Fruit fly (Drosophila melanogaster) whole organism, prepupa: Measurements from ENCODE around the gene CG17477.

Experiments used
- Blimp-1 ChIP-seq: fragments of 200-800 bp; sonication (Bioruptor generic); optimal IDR thresholded peaks from 3 replicates; lab custom pipeline; 2017; ENCODE audit warnings: missing biosample characterization, missing genetic modification characterization, mild to moderate bottlenecking, moderate library complexity, missing genetic modification reagents
- CG10669 ChIP-seq: fragments of 200-800 bp; sonication (Bioruptor generic); optimal IDR thresholded peaks from 3 replicates; lab custom pipeline; 2018; ENCODE audit warnings: missing biosample characterization, mild to moderate bottlenecking, missing genetic modification characterization, moderate library complexity
- CG11762 ChIP-seq: fragments of 200-800 bp; sonication (Bioruptor generic); optimal IDR thresholded peaks from 3 replicates; lab custom pipeline; 2016; ENCODE audit warnings: missing biosample characterization, missing genetic modification characterization; ENCODE audit not compliant: insufficient read depth
- CG15336 ChIP-seq: fragments of 200-800 bp; sonication (Bioruptor generic); IDR thresholded peaks from 2 replicates; pipeline ENCODE4 v1.3.6; 2022; ENCODE audit warnings: missing biosample characterization, missing genetic modification characterization
- CG1621 ChIP-seq: fragments of 200-800 bp; sonication (Bioruptor generic); optimal IDR thresholded peaks from 3 replicates; lab custom pipeline; 2018; ENCODE audit warnings: missing biosample characterization, mild to moderate bottlenecking, missing genetic modification characterization
- CG16779 ChIP-seq: fragments of 200-800 bp; sonication (Bioruptor generic); optimal IDR thresholded peaks from 3 replicates; lab custom pipeline; 2017; ENCODE audit warnings: missing biosample characterization, mild to moderate bottlenecking, missing genetic modification characterization
- CG3032 ChIP-seq: fragments of 200-800 bp; optimal IDR thresholded peaks from 2 replicates; lab custom pipeline; 2019; ENCODE audit warnings: missing biosample characterization, mild to moderate bottlenecking, missing genetic modification characterization, moderate library complexity
- CG31627 ChIP-seq: fragments of 200-800 bp; sonication (Bioruptor generic); optimal IDR thresholded peaks from 3 replicates; lab custom pipeline; 2016; ENCODE audit warnings: missing biosample characterization, missing genetic modification characterization
- CG34406 ChIP-seq: fragments of 200-800 bp; sonication (Bioruptor generic); optimal IDR thresholded peaks from 3 replicates; lab custom pipeline; 2016; ENCODE audit warnings: missing biosample characterization, missing genetic modification characterization
- CG6163 ChIP-seq: fragments of 200-800 bp; sonication (Bioruptor generic); IDR thresholded peaks from 3 replicates; pipeline ENCODE4 v1.3.6; 2022; ENCODE audit warnings: missing biosample characterization, missing genetic modification characterization
- CG6276 ChIP-seq: fragments of 200-800 bp; sonication (Bioruptor generic); optimal IDR thresholded peaks from 2 replicates; lab custom pipeline; 2017; ENCODE audit warnings: missing biosample characterization, mild to moderate bottlenecking, missing genetic modification characterization
- CG6792 ChIP-seq: fragments of 200-800 bp; sonication (Bioruptor generic); optimal IDR thresholded peaks from 3 replicates; lab custom pipeline; 2016; ENCODE audit warnings: missing biosample characterization, missing genetic modification characterization
- CG6808 ChIP-seq: fragments of 200-800 bp; sonication (Bioruptor generic); optimal IDR thresholded peaks from 3 replicates; lab custom pipeline; 2017; ENCODE audit warnings: missing biosample characterization, missing genetic modification characterization, mild to moderate bottlenecking, moderate library complexity, missing genetic modification reagents
- CG6854 ChIP-seq: fragments of 200-800 bp; sonication (Bioruptor generic); optimal IDR thresholded peaks from 2 replicates; lab custom pipeline; 2017; ENCODE audit warnings: missing biosample characterization, mild to moderate bottlenecking, missing genetic modification characterization
- CG7368 ChIP-seq: fragments of 200-800 bp; sonication (Bioruptor generic); optimal IDR thresholded peaks from 3 replicates; lab custom pipeline; 2016; ENCODE audit warnings: missing biosample characterization, missing genetic modification characterization
- CG8632 ChIP-seq: fragments of 200-800 bp; sonication (Bioruptor generic); optimal IDR thresholded peaks from 3 replicates; lab custom pipeline; 2016; ENCODE audit warnings: missing biosample characterization, missing genetic modification characterization
- CG9139 ChIP-seq: fragments of 200-800 bp; sonication (Bioruptor generic); optimal IDR thresholded peaks from 3 replicates; lab custom pipeline; 2017; ENCODE audit warnings: missing biosample characterization, mild to moderate bottlenecking, missing genetic modification characterization
- Eip93F ChIP-seq: fragments of 200-800 bp; sonication (Bioruptor generic); optimal IDR thresholded peaks from 2 replicates; lab custom pipeline; 2016; ENCODE audit warnings: missing biosample characterization, mild to moderate bottlenecking, missing genetic modification characterization
- Ets96B ChIP-seq: fragments of 200-800 bp; optimal IDR thresholded peaks from 2 replicates; lab custom pipeline; 2019; ENCODE audit warnings: missing biosample characterization, mild to moderate bottlenecking, missing genetic modification characterization, moderate library complexity
- Gug ChIP-seq: fragments of 200-800 bp; sonication (Bioruptor generic); IDR thresholded peaks from 2 replicates; pipeline ENCODE4 v1.3.6; 2022; ENCODE audit warnings: missing biosample characterization, missing genetic modification characterization
- Hr38 ChIP-seq: sonication (Bioruptor generic); optimal IDR thresholded peaks from 2 replicates; lab custom pipeline; 2016; ENCODE audit warnings: missing biosample characterization, missing genetic modification characterization
- Hr39 ChIP-seq: fragments of 200-800 bp; sonication (Bioruptor generic); optimal IDR thresholded peaks from 2 replicates; lab custom pipeline; 2016; ENCODE audit warnings: missing biosample characterization, missing genetic modification characterization
- Hr4 ChIP-seq: fragments of 200-800 bp; sonication (Bioruptor generic); optimal IDR thresholded peaks from 3 replicates; lab custom pipeline; 2016; ENCODE audit warnings: missing biosample characterization, missing genetic modification characterization
- Lpt ChIP-seq: fragments of 200-800 bp; sonication (Bioruptor generic); optimal IDR thresholded peaks from 3 replicates; lab custom pipeline; 2016; ENCODE audit warnings: missing biosample characterization, missing genetic modification characterization
- OdsH ChIP-seq: fragments of 200-800 bp; sonication (Bioruptor generic); optimal IDR thresholded peaks from 3 replicates; lab custom pipeline; 2016; ENCODE audit warnings: missing biosample characterization, missing genetic modification characterization
- Smox ChIP-seq: fragments of 200-800 bp; sonication (Bioruptor generic); optimal IDR thresholded peaks from 3 replicates; lab custom pipeline; 2016; ENCODE audit warnings: missing biosample characterization, missing genetic modification characterization
- Sox102F ChIP-seq: fragments of 200-800 bp; sonication (Bioruptor generic); optimal IDR thresholded peaks from 2 replicates; lab custom pipeline; 2016; ENCODE audit warnings: missing biosample characterization, mild to moderate bottlenecking, missing genetic modification characterization
- acj6 ChIP-seq: fragments of 200-800 bp; sonication (Bioruptor generic); optimal IDR thresholded peaks from 3 replicates; lab custom pipeline; 2016; ENCODE audit warnings: missing biosample characterization, missing genetic modification characterization
- cyc ChIP-seq: fragments of 200-800 bp; sonication (Bioruptor generic); optimal IDR thresholded peaks from 3 replicates; lab custom pipeline; 2016; ENCODE audit warnings: missing biosample characterization, missing genetic modification characterization
- dac ChIP-seq: fragments of 200-800 bp; sonication (Bioruptor generic); optimal IDR thresholded peaks from 2 replicates; lab custom pipeline; 2017; ENCODE audit warnings: missing biosample characterization, mild to moderate bottlenecking, missing genetic modification characterization
- dsx ChIP-seq: fragments of 200-800 bp; optimal IDR thresholded peaks from 3 replicates; lab custom pipeline; 2019; ENCODE audit warnings: missing biosample characterization, mild to moderate bottlenecking, missing genetic modification characterization, moderate library complexity; ENCODE audit not compliant: poor library complexity, severe bottlenecking
- eg ChIP-seq: fragments of 200-800 bp; sonication (Bioruptor generic); IDR thresholded peaks from 3 replicates; pipeline ENCODE4 v1.3.6; 2022; ENCODE audit warnings: missing biosample characterization, missing genetic modification characterization
- esn ChIP-seq: fragments of 200-800 bp; sonication (Bioruptor generic); optimal IDR thresholded peaks from 2 replicates; lab custom pipeline; 2016; ENCODE audit warnings: missing biosample characterization, mild to moderate bottlenecking, missing genetic modification characterization, moderate library complexity
- fd59A ChIP-seq: fragments of 200-800 bp; sonication (Bioruptor generic); optimal IDR thresholded peaks from 2 replicates; lab custom pipeline; 2017; ENCODE audit warnings: missing biosample characterization, mild to moderate bottlenecking, missing genetic modification characterization, missing genetic modification reagents
- fd85E ChIP-seq: fragments of 200-800 bp; sonication (Bioruptor generic); optimal IDR thresholded peaks from 3 replicates; lab custom pipeline; 2016; ENCODE audit warnings: missing biosample characterization, missing genetic modification characterization
- fkh ChIP-seq: fragments of 200-800 bp; sonication (Bioruptor generic); optimal IDR thresholded peaks from 3 replicates; lab custom pipeline; 2017; ENCODE audit warnings: missing biosample characterization, mild to moderate bottlenecking, missing genetic modification characterization, moderate library complexity
- lz ChIP-seq: fragments of 200-800 bp; sonication (Bioruptor generic); optimal IDR thresholded peaks from 3 replicates; lab custom pipeline; 2016; ENCODE audit warnings: missing biosample characterization, missing genetic modification characterization
- net ChIP-seq: fragments of 200-800 bp; sonication (Bioruptor generic); optimal IDR thresholded peaks from 3 replicates; lab custom pipeline; 2016; ENCODE audit warnings: missing biosample characterization, missing genetic modification characterization
- pdm3 ChIP-seq: fragments of 200-800 bp; sonication (Bioruptor generic); optimal IDR thresholded peaks from 3 replicates; lab custom pipeline; 2016; ENCODE audit warnings: missing biosample characterization, missing genetic modification characterization
- salr ChIP-seq, 2 experiments: fragments of 200-800 bp; sonication (Bioruptor generic); optimal IDR thresholded peaks; 3 replicates each; lab custom pipeline; 2016 to 2018; ENCODE audit warnings: missing biosample characterization in 2 of 2, missing genetic modification characterization in 2 of 2, mild to moderate bottlenecking in 1 of 2
- spab ChIP-seq: fragments of 200-800 bp; sonication (Bioruptor generic); optimal IDR thresholded peaks from 2 replicates; lab custom pipeline; 2017; ENCODE audit warnings: missing biosample characterization, mild to moderate bottlenecking, missing genetic modification characterization, missing genetic modification reagents
- ss ChIP-seq, 2 experiments: fragments of 200-800 bp; sonication (Bioruptor generic); optimal IDR thresholded peaks; 2 replicates in 1 of 2; 3 replicates in 1 of 2; lab custom pipeline; 2017 to 2018; ENCODE audit warnings: mild to moderate bottlenecking in 2 of 2, missing biosample characterization in 2 of 2, missing genetic modification characterization in 2 of 2, moderate library complexity in 1 of 2
- topi ChIP-seq: fragments of 200-800 bp; sonication (Bioruptor generic); optimal IDR thresholded peaks from 3 replicates; lab custom pipeline; 2016; ENCODE audit warnings: missing biosample characterization, missing genetic modification characterization
- vri ChIP-seq: fragments of 200-800 bp; sonication (Bioruptor generic); optimal IDR thresholded peaks from 3 replicates; lab custom pipeline; 2016; ENCODE audit warnings: missing biosample characterization, mild to moderate bottlenecking, missing genetic modification characterization

Gene CG17477

DNA sequence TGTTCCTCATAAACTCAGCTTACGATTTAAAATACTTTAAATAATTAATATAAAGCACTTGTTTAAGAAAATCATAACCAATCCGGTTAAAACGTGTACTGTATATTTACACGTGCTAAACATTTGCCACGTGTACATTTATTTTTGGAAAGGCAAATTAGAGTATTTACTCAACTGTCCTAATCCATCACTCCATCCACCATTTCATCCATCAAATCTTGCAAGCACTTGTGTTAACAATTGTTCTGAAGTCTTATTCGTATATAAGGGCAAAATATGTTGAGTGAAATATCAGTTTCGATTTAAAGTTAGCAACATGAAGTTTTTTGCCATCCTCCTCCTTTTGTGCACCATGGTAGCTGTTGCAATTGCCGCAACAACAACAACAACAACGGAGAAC is 5.5 kb downstream of the CG17477 start, which contains the start of gene CG42779:
Gene CG42779, plus strand, starts transcription at position 301 of the 400 bp plus-strand sequence.
- TF ChIP-seq fkh (GFP tag; lab: Kevin White, UChicago) (peak; percentile 26), spab (GFP tag; lab: Kevin White, UChicago) (no peak)

dm6 chr3R:17120165-17120564 is 6.6 kb downstream of the CG17477 start, which contains the start of gene CG34278:
TSS of gene CG34278 (plus strand) at chr3R:17120465.
- TF ChIP-seq acj6 (GFP tag; lab: Kevin White, UChicago) (no peak), ss (GFP tag; optimal IDR thresholded peaks at IDR 0.05; lab: Kevin White, UChicago) (no peak), esn (GFP tag; lab: Kevin White, UChicago) (no peak), CG6276 (GFP tag; lab: Kevin White, UChicago) (no peak), Smox (GFP tag; lab: Kevin White, UChicago) (no peak), CG8632 (no peak), fkh (GFP tag; lab: Kevin White, UChicago) (no peak), CG7368 (no peak), Gug (no peak), spab (GFP tag; lab: Kevin White, UChicago) (no peak), Blimp-1 (GFP tag; lab: Kevin White, UChicago) (no peak), vri (GFP tag; lab: Kevin White, UChicago) (no peak), Eip93F (GFP tag; lab: Kevin White, UChicago) (no peak), Hr39 (GFP tag; lab: Kevin White, UChicago) (no peak), pdm3 (GFP tag; lab: Kevin White, UChicago) (no peak), dsx (GFP tag; lab: Kevin White, UChicago) (no peak)

DNA sequence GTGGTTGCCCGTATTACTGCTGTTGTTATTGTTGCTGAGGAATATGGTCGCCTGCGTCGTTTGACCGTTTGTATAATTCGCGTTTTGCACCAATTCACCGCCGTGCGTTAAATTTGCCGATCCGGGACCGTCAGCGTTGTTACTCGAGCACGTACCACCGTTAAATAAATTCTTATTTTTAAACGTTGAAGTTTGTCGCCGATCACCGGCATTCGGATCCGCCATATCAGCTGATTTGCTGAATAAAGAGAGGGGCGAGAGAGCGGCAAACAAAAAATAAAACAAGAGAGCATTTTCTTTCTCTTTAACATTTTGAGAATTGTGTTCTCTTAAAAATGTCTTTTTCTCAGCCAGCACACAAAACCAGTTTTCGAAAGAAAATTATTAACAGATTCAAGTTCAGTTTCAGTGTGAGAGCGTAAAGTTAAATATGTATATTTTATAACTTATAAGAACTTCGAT is 7.8 kb downstream of the CG17477 start:
- TF ChIP-seq CG9139 (GFP tag; lab: Kevin White, UChicago) (no peak), ss (GFP tag; optimal IDR thresholded peaks at IDR 0.05; lab: Kevin White, UChicago) (peak in 1 of 2 experiments; percentile 51), eg (GFP tag; lab: Robert Waterston, UW) (peak; percentile 7; the same call in 1 of the 3 replicates), CG6163 (GFP tag; lab: Robert Waterston, UW) (no peak), fd59A (GFP tag; lab: Kevin White, UChicago) (no peak), CG6808 (GFP tag; lab: Kevin White, UChicago) (peak; percentile 8), Gug (no peak), OdsH (GFP tag; lab: Kevin White, UChicago) (no peak), Hr4 (GFP tag; lab: Kevin White, UChicago) (no peak), dac (GFP tag; lab: Kevin White, UChicago) (no peak), lz (GFP tag; lab: Kevin White, UChicago) (no peak), CG10669 (GFP tag; lab: Kevin White, UChicago) (no peak), CG16779 (peak; percentile 17), net (GFP tag; lab: Kevin White, UChicago) (no peak), Ets96B (tag; lab: Kevin White, UChicago) (no peak), CG11762 (GFP tag; lab: Kevin White, UChicago) (no peak), salr (GFP tag; optimal IDR thresholded peaks at IDR 0.05; lab: Kevin White, UChicago) (no peak), CG6276 (GFP tag; lab: Kevin White, UChicago) (peak; percentile 52), CG15336 (GFP tag; lab: Robert Waterston, UW) (peak; percentile 30; the same call in 1 of the 2 replicates), Lpt (no peak), CG7368 (no peak), fd85E (GFP tag; lab: Kevin White, UChicago) (no peak), Hr39 (GFP tag; lab: Kevin White, UChicago) (no peak), topi (GFP tag; lab: Kevin White, UChicago) (no peak), Smox (GFP tag; lab: Kevin White, UChicago) (no peak), pdm3 (GFP tag; lab: Kevin White, UChicago) (no peak), CG31627 (GFP tag; lab: Kevin White, UChicago) (no peak), CG8632 (peak; percentile 8), CG6792 (GFP tag; lab: Kevin White, UChicago) (no peak), CG3032 (tag; lab: Kevin White, UChicago) (no peak), CG1621 (tag; lab: Kevin White, UChicago) (peak; percentile 43), fkh (GFP tag; lab: Kevin White, UChicago) (no peak), Sox102F (GFP tag; lab: Kevin White, UChicago) (peak; percentile 68), CG34406 (GFP tag; lab: Kevin White, UChicago) (no peak), acj6 (GFP tag; lab: Kevin White, UChicago) (no peak), vri (GFP tag; lab: Kevin White, UChicago) (no peak), dsx (GFP tag; lab: Kevin White, UChicago) (no peak), Hr38 (GFP tag; lab: Kevin White, UChicago) (no peak), CG6854 (GFP tag; lab: Kevin White, UChicago) (peak; percentile 81), cyc (GFP tag; lab: Kevin White, UChicago) (no peak), spab (GFP tag; lab: Kevin White, UChicago) (no peak)
